Worm (Caenorhabditis elegans): ENCODE measurements around the gene sec-3.
A peak's percentile ranks its signal among the peaks of the same experiment; 100 is the strongest.

The sec-3 gene

DNA sequence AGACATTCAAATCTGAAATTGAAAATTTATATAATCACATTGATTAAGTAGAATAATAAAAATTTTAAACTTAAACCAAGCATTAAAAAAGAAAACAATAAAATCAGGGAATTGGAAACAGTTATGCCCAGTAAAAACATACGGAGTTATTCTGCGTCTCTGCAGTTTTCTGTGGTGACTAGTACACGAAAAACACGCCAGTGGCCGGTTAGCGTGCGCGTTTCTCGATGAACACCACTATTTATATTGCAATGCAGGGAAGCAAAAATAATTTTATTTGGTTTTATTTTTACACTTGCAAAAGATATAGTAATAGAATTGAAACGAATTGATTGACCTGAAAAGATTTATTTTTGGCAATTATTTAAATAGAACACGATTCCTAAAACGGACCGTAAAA, at the start of gene sec-3:
Gene sec-3, minus strand, starts transcription at position 21 of the 400 bp plus-strand sequence.
- TF ChIP-seq fos-1 (tag; optimal IDR thresholded peaks at IDR 0.05) (peak; percentile 55), elt-1 (tag; optimal IDR thresholded peaks at IDR 0.05) (no peak), aly-2 (tag; optimal IDR thresholded peaks at IDR 0.05) (peak; percentile 23), nhr-28 (tag; optimal IDR thresholded peaks at IDR 0.05) (no peak), pha-4 (tag; optimal IDR thresholded peaks at IDR 0.05) (peak; percentile 97), lin-39 (tag; optimal IDR thresholded peaks at IDR 0.05) (peak; percentile 83), nhr-23 (tag; optimal IDR thresholded peaks at IDR 0.05) (peak; percentile 92), egl-5 (tag; optimal IDR thresholded peaks at IDR 0.05) (peak; percentile 84), elt-3 (tag; optimal IDR thresholded peaks at IDR 0.05) (no peak), nhr-237 (tag; optimal IDR thresholded peaks at IDR 0.05) (no peak), ceh-9 (tag; optimal IDR thresholded peaks at IDR 0.05) (no peak), nhr-67 (tag; optimal IDR thresholded peaks at IDR 0.05) (no peak), jun-1 (tag; optimal IDR thresholded peaks at IDR 0.05) (peak; percentile 76), lin-15B (tag; optimal IDR thresholded peaks at IDR 0.05) (peak; percentile 61), nhr-25 (tag; optimal IDR thresholded peaks at IDR 0.05) (peak; percentile 82), mdl-1 (tag; optimal IDR thresholded peaks at IDR 0.05) (no peak), snpc-4 (tag; optimal IDR thresholded peaks at IDR 0.05) (peak; percentile 88), nhr-11 (tag; optimal IDR thresholded peaks at IDR 0.05) (no peak), mml-1 (tag; optimal IDR thresholded peaks at IDR 0.05) (no peak), ztf-4 (tag; optimal IDR thresholded peaks at IDR 0.05) (peak; percentile 70), lsy-12 (tag; optimal IDR thresholded peaks at IDR 0.05) (peak; percentile 71), egl-27 (tag; optimal IDR thresholded peaks at IDR 0.05) (no peak), fkh-2 (tag; optimal IDR thresholded peaks at IDR 0.05) (no peak), pqm-1 (tag; optimal IDR thresholded peaks at IDR 0.05) (peak; percentile 35), nhr-77 (tag; optimal IDR thresholded peaks at IDR 0.05) (peak; percentile 58), elt-2 (tag; optimal IDR thresholded peaks at IDR 0.05) (peak; percentile 81), tbx-2 (tag; optimal IDR thresholded peaks at IDR 0.05) (peak; percentile 72), skn-1 (tag; optimal IDR thresholded peaks at IDR 0.05) (peak; percentile 64), ceh-16 (tag; optimal IDR thresholded peaks at IDR 0.05) (no peak), R02D3.7 (tag; optimal IDR thresholded peaks at IDR 0.05) (peak; percentile 64), nfya-1 (tag; optimal IDR thresholded peaks at IDR 0.05; ENCODE audit: insufficient read depth) (peak; percentile 85), unc-62 (GFP tag; optimal IDR thresholded peaks at IDR 0.05) (peak; percentile 4), nhr-43 (tag; optimal IDR thresholded peaks at IDR 0.05; ENCODE audit: poor library complexity, severe bottlenecking) (peak; percentile 84), ztf-11 (tag; optimal IDR thresholded peaks at IDR 0.05) (no peak), ZK546.5 (tag; optimal IDR thresholded peaks at IDR 0.05) (no peak), nhr-12 (tag; optimal IDR thresholded peaks at IDR 0.05) (no peak), daf-12 (tag; optimal IDR thresholded peaks at IDR 0.05) (no peak), hmg-11 (tag; optimal IDR thresholded peaks at IDR 0.05) (peak; percentile 89), zag-1 (tag; optimal IDR thresholded peaks at IDR 0.05) (no peak), ceh-28 (tag; optimal IDR thresholded peaks at IDR 0.05) (peak; percentile 66), ceh-82 (tag; optimal IDR thresholded peaks at IDR 0.05) (peak; percentile 39), ama-1 (optimal IDR thresholded peaks at IDR 0.05) (peak; percentile 59), eor-1 (tag; optimal IDR thresholded peaks at IDR 0.05) (no peak), sea-2 (GFP tag; optimal IDR thresholded peaks at IDR 0.05) (no peak)

DNA sequence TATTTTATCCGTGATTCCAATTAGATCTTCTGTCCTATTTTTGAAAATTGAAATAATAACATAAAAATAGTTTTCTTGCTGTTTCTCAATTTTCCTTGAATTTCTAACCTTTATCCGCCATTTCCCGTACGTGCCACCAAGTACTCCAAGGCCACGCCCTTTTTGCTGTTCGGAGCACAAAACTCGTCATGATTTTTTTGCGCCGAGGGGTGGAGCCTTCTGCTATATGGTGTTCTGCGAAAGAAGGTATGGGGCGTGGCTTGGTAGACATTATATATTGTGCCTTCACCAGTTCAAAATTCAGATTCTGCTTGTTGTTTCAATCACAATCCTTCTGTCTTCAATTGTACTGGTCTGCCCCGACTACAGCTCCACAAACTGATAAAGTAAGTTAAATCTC, 45.6 kb upstream of the sec-3 start, which contains the start of gene C15C7.4:
Gene C15C7.4, plus strand, starts transcription at position 301 of the 400 bp plus-strand sequence.
- TF ChIP-seq nhr-67 (tag; optimal IDR thresholded peaks at IDR 0.05), result no peak

DNA sequence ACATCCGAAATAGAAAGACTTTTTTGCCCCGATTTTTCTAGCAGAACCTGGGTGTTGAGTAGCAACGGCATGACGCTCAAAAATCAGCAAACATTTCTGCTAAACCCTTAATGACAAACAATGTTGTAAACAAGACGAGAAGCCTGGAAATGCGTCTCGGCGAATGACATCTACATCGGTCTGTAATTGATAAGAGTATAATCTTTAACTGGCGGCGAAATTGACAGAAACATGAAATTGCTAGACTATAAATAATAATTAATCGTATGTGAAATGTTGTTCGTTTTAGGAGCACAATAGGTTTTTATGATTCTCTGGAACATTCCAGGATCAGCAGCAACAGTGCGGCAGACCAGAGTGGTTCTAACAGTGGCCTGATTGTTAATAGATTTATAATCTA, 42.1 kb upstream of the sec-3 start:
- TF ChIP-seq ztf-11 (tag; optimal IDR thresholded peaks at IDR 0.05) (no peak), lsy-12 (tag; optimal IDR thresholded peaks at IDR 0.05) (no peak), pqm-1 (tag; optimal IDR thresholded peaks at IDR 0.05) (peak; percentile 15), nhr-28 (tag; optimal IDR thresholded peaks at IDR 0.05) (no peak), elt-2 (tag; optimal IDR thresholded peaks at IDR 0.05) (peak; percentile 46)

Measured in whole organism, L3 larva.